Worm (Caenorhabditis elegans): ENCODE results near the gene C27D6.11.
"Not testable (repeated sequence)": the region's sequence is repeated elsewhere in the genome, so short reads cannot be mapped to it uniquely, and the experiment has no call there.

Gene C27D6.11

ce11 chrII:5115733-5116132 lies 45.3 kb downstream of the C27D6.11 start, which contains the start of gene srsy-1 (continued):
- TF ChIP-seq chd-7 (tag; optimal IDR thresholded peaks at IDR 0.05) (no peak), attf-5 (GFP tag; optimal IDR thresholded peaks at IDR 0.05) (no peak), madf-10 (tag; optimal IDR thresholded peaks at IDR 0.05) (no peak), B0019.2 (GFP tag; conservative IDR thresholded peaks at IDR 0.05) (no peak), F57A8.1 (GFP tag; optimal IDR thresholded peaks at IDR 0.05) (no peak), rec-8 (tag; optimal IDR thresholded peaks at IDR 0.05) (no peak), F49E8.2 (tag; optimal IDR thresholded peaks at IDR 0.05; ENCODE audit: insufficient read depth) (no peak)

- not testable (repeated sequence) for TF ChIP-seq mel-28 (tag; optimal IDR thresholded peaks at IDR 0.05; ENCODE audit: borderline replicate concordance); C06A6.2 (GFP tag; conservative IDR thresholded peaks at IDR 0.05); hlh-12 (tag; optimal IDR thresholded peaks at IDR 0.05)
These were observed 45.8 kb downstream of the C27D6.11 start, which contains the start of gene msp-74 for ce11 chrII:5115235-5115634. TSS of gene msp-74 (minus strand) at chrII:5115335.

- TF ChIP-seq lin-54 (GFP tag; optimal IDR thresholded peaks at IDR 0.05) = no peak
- TF ChIP-seq nhr-90 (tag; optimal IDR thresholded peaks at IDR 0.05) = no peak
- TF ChIP-seq ekl-4 (GFP tag; IDR thresholded peaks at IDR 0.05) = no peak
- TF ChIP-seq nfya-2 (GFP tag; IDR thresholded peaks at IDR 0.05) = no peak
- no peak for TF ChIP-seq F57C9.4 (tag; optimal IDR thresholded peaks at IDR 0.05)
- TF ChIP-seq akir-1 (GFP tag; optimal IDR thresholded peaks at IDR 0.05) = no peak
- no peak for TF ChIP-seq attf-3 (GFP tag; conservative IDR thresholded peaks at IDR 0.05)
- no peak for TF ChIP-seq sdz-38 (tag; optimal IDR thresholded peaks at IDR 0.05)
- no peak for TF ChIP-seq attf-5 (GFP tag; optimal IDR thresholded peaks at IDR 0.05)
- no peak for TF ChIP-seq B0035.1 (tag; optimal IDR thresholded peaks at IDR 0.05)
These were observed 48.9 kb downstream of the C27D6.11 start, which contains the start of gene F09C12.8 for ce11 chrII:5112082-5112481. TSS of gene F09C12.8 (plus strand) at chrII:5112382.
